Worm (Caenorhabditis elegans) whole organism, young adult: ENCODE data around the gene C49C8.5.
A peak's percentile ranks its signal among the peaks of the same experiment; 100 is the strongest.

Experiments used
- B0035.1 ChIP-seq: sonication (generic microtip); optimal IDR thresholded peaks from 2 replicates; lab custom pipeline; 2016; ENCODE audit warnings: missing genetic modification characterization, mild to moderate bottlenecking, missing compliant biosample characterization, missing genotype, missing genetic modification reagents
- B0261.1 ChIP-seq: sonication (generic microtip); optimal IDR thresholded peaks from 2 replicates; lab custom pipeline; 2016; ENCODE audit warnings: mild to moderate bottlenecking, missing genetic modification characterization, moderate library complexity, missing compliant biosample characterization
- B0336.3 ChIP-seq: fragments of 200-800 bp; sonication (Bioruptor generic); IDR thresholded peaks from 2 replicates; pipeline ENCODE4 v1.3.6; 2022; ENCODE audit warnings: missing genetic modification characterization, missing compliant biosample characterization
- F10E7.11 ChIP-seq: sonication (generic microtip); optimal IDR thresholded peaks from 2 replicates; lab custom pipeline; 2017; ENCODE audit warnings: mild to moderate bottlenecking, missing genetic modification characterization, moderate library complexity, missing compliant biosample characterization
- F39B2.1 ChIP-seq: fragments of 200-800 bp; sonication (Bioruptor generic); IDR thresholded peaks from 2 replicates; pipeline ENCODE4 v1.3.6; 2022; ENCODE audit warnings: missing genetic modification reagents, missing genetic modification characterization, missing compliant biosample characterization
- F52B5.7 ChIP-seq: sonication (generic microtip); optimal IDR thresholded peaks from 2 replicates; lab custom pipeline; 2016; ENCODE audit warnings: mild to moderate bottlenecking, missing genetic modification characterization, missing compliant biosample characterization
- F55B11.4 ChIP-seq: sonication (generic microtip); optimal IDR thresholded peaks from 2 replicates; lab custom pipeline; 2016; ENCODE audit warnings: missing compliant biosample characterization, missing genetic modification characterization, borderline replicate concordance; ENCODE audit not compliant: insufficient read depth
- F57A8.1 ChIP-seq: fragments of 200-800 bp; sonication (Bioruptor generic); optimal IDR thresholded peaks from 2 replicates; lab custom pipeline; 2018; ENCODE audit warnings: mild to moderate bottlenecking, missing genetic modification characterization, moderate library complexity, missing compliant biosample characterization
- F57C9.4 ChIP-seq: sonication (generic microtip); optimal IDR thresholded peaks from 2 replicates; lab custom pipeline; 2017; ENCODE audit warnings: mild to moderate bottlenecking, missing genetic modification characterization, missing compliant biosample characterization
- K12H6.12 ChIP-seq: fragments of 200-800 bp; sonication (Bioruptor generic); optimal IDR thresholded peaks from 2 replicates; lab custom pipeline; 2018; ENCODE audit warnings: mild to moderate bottlenecking, missing genetic modification characterization, missing compliant biosample characterization
- Y53G8AR.9 ChIP-seq: fragments of 200-800 bp; sonication (Bioruptor generic); conservative IDR thresholded peaks from 2 replicates; pipeline ENCODE4 v1.3.6; 2022; ENCODE audit warnings: missing genetic modification reagents, missing genetic modification characterization, missing compliant biosample characterization
- Y79H2A.3 ChIP-seq: fragments of 200-800 bp; sonication (Bioruptor generic); conservative IDR thresholded peaks from 2 replicates; pipeline ENCODE4 v1.3.6; 2022; ENCODE audit warnings: missing genetic modification reagents, missing genetic modification characterization, missing compliant biosample characterization
- ama-1 ChIP-seq, 3 experiments: fragments of 150-350 bp in 1 of 3; sonication (generic microtip) in 2 of 3; optimal IDR thresholded peaks; 2 replicates each; lab custom pipeline; 2014 to 2018; ENCODE audit warnings: missing biosample characterization in 2 of 3, missing genetic modification characterization in 2 of 3, missing genetic modification reagents in 2 of 3
- aptf-3 ChIP-seq: fragments of 200-800 bp; sonication (Bioruptor generic); IDR thresholded peaks from 2 replicates; pipeline ENCODE4 v1.3.6; 2022; ENCODE audit warnings: missing genetic modification characterization, missing compliant biosample characterization
- atf-7 ChIP-seq: sonication (generic microtip); optimal IDR thresholded peaks from 2 replicates; lab custom pipeline; 2017; ENCODE audit warnings: mild to moderate bottlenecking, missing genetic modification characterization, missing compliant biosample characterization
- attf-5 ChIP-seq: fragments of 200-800 bp; sonication (Bioruptor generic); optimal IDR thresholded peaks from 2 replicates; lab custom pipeline; 2018; ENCODE audit warnings: mild to moderate bottlenecking, missing genetic modification characterization, missing compliant biosample characterization
- cebp-1 ChIP-seq, 2 experiments: fragments of 200-800 bp in 1 of 2; sonication (Bioruptor generic) in 1 of 2; sonication (generic microtip) in 1 of 2; IDR thresholded peaks in 1 of 2; optimal IDR thresholded peaks in 1 of 2; 2 replicates each; pipeline versions ENCODE4 v1.3.6 to Lab custom; 2017 to 2022; ENCODE audit warnings: missing compliant biosample characterization in 2 of 2, missing genetic modification characterization in 2 of 2, mild to moderate bottlenecking in 1 of 2, missing genetic modification reagents in 1 of 2, moderate library complexity in 1 of 2
- ceh-91 ChIP-seq: fragments of 200-800 bp; sonication (Bioruptor generic); IDR thresholded peaks from 2 replicates; pipeline ENCODE4 v1.3.6; 2022; ENCODE audit warnings: missing genetic modification reagents, missing genetic modification characterization, missing compliant biosample characterization
- dox-1 ChIP-seq: fragments of 200-800 bp; sonication (Bioruptor generic); IDR thresholded peaks from 2 replicates; pipeline ENCODE4 v1.3.6; 2022; ENCODE audit warnings: missing genetic modification reagents, missing genetic modification characterization, missing compliant biosample characterization
- dpff-1 ChIP-seq: sonication (generic microtip); optimal IDR thresholded peaks from 2 replicates; lab custom pipeline; 2017; ENCODE audit warnings: mild to moderate bottlenecking, missing genetic modification characterization, missing compliant biosample characterization
- egrh-3 ChIP-seq: fragments of 200-800 bp; sonication (Bioruptor generic); IDR thresholded peaks from 2 replicates; pipeline ENCODE4 v1.3.6; 2022; ENCODE audit warnings: missing genetic modification reagents, missing genetic modification characterization, missing compliant biosample characterization
- ekl-4 ChIP-seq: fragments of 200-800 bp; sonication (Bioruptor generic); IDR thresholded peaks from 2 replicates; pipeline ENCODE4 v1.3.6; 2022; ENCODE audit warnings: missing genetic modification reagents, missing genetic modification characterization, missing compliant biosample characterization
- ets-4 ChIP-seq: fragments of 200-800 bp; sonication (Bioruptor generic); optimal IDR thresholded peaks from 2 replicates; lab custom pipeline; 2018; ENCODE audit warnings: mild to moderate bottlenecking, missing genetic modification characterization, missing compliant biosample characterization
- let-526 ChIP-seq: fragments of 200-800 bp; sonication (Bioruptor generic); IDR thresholded peaks from 2 replicates; pipeline ENCODE4 v1.3.6; 2022; ENCODE audit warnings: missing genetic modification reagents, missing genetic modification characterization, missing compliant biosample characterization
- lin-40 ChIP-seq: sonication (generic microtip); optimal IDR thresholded peaks from 2 replicates; lab custom pipeline; 2016; ENCODE audit warnings: missing genetic modification characterization, mild to moderate bottlenecking, missing compliant biosample characterization, missing genotype, missing genetic modification reagents
- lin-54 ChIP-seq: fragments of 200-800 bp; sonication (Bioruptor generic); optimal IDR thresholded peaks from 2 replicates; lab custom pipeline; 2018; ENCODE audit warnings: mild to moderate bottlenecking, missing genetic modification characterization, missing compliant biosample characterization
- lsl-1 ChIP-seq: fragments of 200-800 bp; sonication (Bioruptor generic); optimal IDR thresholded peaks from 2 replicates; lab custom pipeline; 2018; ENCODE audit warnings: mild to moderate bottlenecking, missing genetic modification characterization, moderate library complexity, missing compliant biosample characterization
- madf-6 ChIP-seq: fragments of 200-800 bp; sonication (Bioruptor generic); IDR thresholded peaks from 2 replicates; pipeline ENCODE4 v1.3.6; 2022; ENCODE audit warnings: missing genetic modification reagents, missing genetic modification characterization, missing compliant biosample characterization
- mcd-1 ChIP-seq: fragments of 200-800 bp; sonication (Bioruptor generic); IDR thresholded peaks from 2 replicates; pipeline ENCODE4 v1.3.6; 2022; ENCODE audit warnings: missing genetic modification reagents, missing genetic modification characterization, missing compliant biosample characterization
- mel-28 ChIP-seq: sonication (generic microtip); optimal IDR thresholded peaks from 2 replicates; lab custom pipeline; 2016; ENCODE audit warnings: borderline replicate concordance, mild to moderate bottlenecking, missing genetic modification characterization, missing compliant biosample characterization
- mes-4 ChIP-seq: sonication (generic microtip); optimal IDR thresholded peaks from 2 replicates; lab custom pipeline; 2016; ENCODE audit warnings: missing genotype, missing genetic modification characterization, missing compliant biosample characterization
- nfyb-1 ChIP-seq: fragments of 200-800 bp; sonication (Bioruptor generic); IDR thresholded peaks from 2 replicates; pipeline ENCODE4 v1.3.6; 2022; ENCODE audit warnings: missing genetic modification reagents, missing genetic modification characterization, missing compliant biosample characterization
- nhr-80 ChIP-seq: sonication (generic microtip); optimal IDR thresholded peaks from 2 replicates; lab custom pipeline; 2016; ENCODE audit warnings: missing genetic modification characterization, missing compliant biosample characterization
- pbrm-1 ChIP-seq: fragments of 200-800 bp; sonication (Bioruptor generic); IDR thresholded peaks from 2 replicates; pipeline ENCODE4 v1.3.6; 2022; ENCODE audit warnings: missing genetic modification reagents, missing genetic modification characterization, missing compliant biosample characterization
- rec-8 ChIP-seq, 2 experiments: sonication (generic microtip); optimal IDR thresholded peaks; 2 replicates each; lab custom pipeline; 2016; ENCODE audit warnings: mild to moderate bottlenecking in 2 of 2, missing genetic modification characterization in 2 of 2, missing genetic modification reagents in 2 of 2, missing genotype in 2 of 2, missing biosample characterization in 1 of 2, missing compliant biosample characterization in 1 of 2, moderate library complexity in 1 of 2
- repo-1 ChIP-seq: sonication (generic microtip); optimal IDR thresholded peaks from 2 replicates; lab custom pipeline; 2017; ENCODE audit warnings: mild to moderate bottlenecking, missing genetic modification characterization, missing compliant biosample characterization
- sdz-38 ChIP-seq: sonication (generic microtip); optimal IDR thresholded peaks from 2 replicates; lab custom pipeline; 2016; ENCODE audit warnings: missing genotype, missing genetic modification characterization, missing compliant biosample characterization
- snpc-4 ChIP-seq, 5 experiments: fragments of 150-350 bp in 1 of 5; sonication (generic microtip) in 4 of 5; optimal IDR thresholded peaks; 2 replicates each; lab custom pipeline; 2014 to 2018; ENCODE audit warnings: missing genetic modification characterization in 5 of 5, missing biosample characterization in 3 of 5, antibody characterized with exemption in 2 of 5, mild to moderate bottlenecking in 2 of 5, missing compliant biosample characterization in 2 of 5, missing genotype in 2 of 5, moderate library complexity in 2 of 5, missing genetic modification reagents in 1 of 5
- tlf-1 ChIP-seq: fragments of 200-800 bp; sonication (Bioruptor generic); optimal IDR thresholded peaks from 2 replicates; lab custom pipeline; 2018; ENCODE audit warnings: mild to moderate bottlenecking, missing genetic modification characterization, missing compliant biosample characterization
- ztf-22 ChIP-seq: fragments of 200-800 bp; sonication (Bioruptor generic); optimal IDR thresholded peaks from 2 replicates; lab custom pipeline; 2018; ENCODE audit warnings: mild to moderate bottlenecking, missing genetic modification characterization, moderate library complexity, missing compliant biosample characterization
- ztf-26 ChIP-seq: sonication (generic microtip); optimal IDR thresholded peaks from 2 replicates; lab custom pipeline; 2017; ENCODE audit warnings: missing genetic modification characterization, missing compliant biosample characterization

C49C8.5 gene

DNA sequence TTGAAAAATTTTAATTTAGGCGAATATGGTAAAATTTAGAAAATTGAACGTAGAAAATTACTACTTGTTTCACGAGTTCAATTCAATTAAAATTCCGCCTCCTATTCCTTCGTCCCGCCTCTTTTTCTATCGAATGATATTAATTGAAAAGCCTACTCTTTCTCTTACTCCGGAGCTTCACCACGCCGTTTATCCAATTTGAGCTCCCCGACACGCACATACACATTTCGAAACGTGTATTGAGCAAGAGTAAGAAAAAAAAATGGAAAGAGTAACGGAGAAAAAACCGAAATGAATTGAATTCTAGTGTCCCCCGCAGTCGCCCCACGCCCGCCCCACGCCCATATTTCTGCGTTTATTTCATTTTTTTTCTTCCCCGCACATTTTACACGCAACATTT lies 27.2 kb downstream of the C49C8.5 start:
- 0 out of 2 replicates have a peak, but pooled peaks have one; percentile 52 for TF ChIP-seq pbrm-1 (GFP tag; lab: Robert Waterston, UW)
- TF ChIP-seq atf-7 (tag; lab: Kevin White, UChicago): no peak
- TF ChIP-seq sdz-38 (tag; lab: Kevin White, UChicago): no peak
- TF ChIP-seq cebp-1 (GFP tag; IDR thresholded peaks at IDR 0.05; lab: Robert Waterston, UW): no peak
- TF ChIP-seq cebp-1 (tag; optimal IDR thresholded peaks at IDR 0.05; lab: Kevin White, UChicago): peak; percentile 18
- TF ChIP-seq ekl-4 (GFP tag; lab: Robert Waterston, UW): 0 out of 2 replicates have a peak, but pooled peaks have one; percentile 25
- TF ChIP-seq let-526: 0 out of 2 replicates have a peak, but pooled peaks have one; percentile 7
- TF ChIP-seq B0336.3 (GFP tag; lab: Robert Waterston, UW): no peak
- TF ChIP-seq, all 124 proteins: peak for 4

DNA sequence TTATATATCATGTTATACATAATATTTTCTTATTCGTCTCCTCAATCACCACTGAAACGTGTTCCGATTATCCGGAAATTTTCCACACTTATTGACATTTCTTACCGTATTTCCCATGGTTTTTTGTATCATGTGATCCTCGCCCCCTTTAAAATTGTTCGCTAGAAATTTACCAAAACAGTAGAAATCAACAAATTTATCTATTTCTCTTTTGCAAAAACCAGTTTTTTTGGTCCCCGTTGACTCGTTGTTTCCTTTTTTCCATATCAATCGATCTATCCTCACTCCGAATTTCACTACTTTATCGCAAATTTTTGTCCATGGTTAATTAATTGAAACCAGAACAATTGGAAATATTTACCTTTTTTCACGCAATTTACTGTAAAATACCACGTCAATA lies 27.7 kb downstream of the C49C8.5 start:
- TF ChIP-seq B0261.1 (tag; lab: Kevin White, UChicago): no peak
- no peak for TF ChIP-seq B0035.1
- no peak for TF ChIP-seq dox-1 (GFP tag; lab: Robert Waterston, UW)
- TF ChIP-seq repo-1 (tag; lab: Kevin White, UChicago): no peak
- no peak for TF ChIP-seq Y79H2A.3 (GFP tag; lab: Robert Waterston, UW)
- TF ChIP-seq ztf-26: no peak
- TF ChIP-seq atf-7 (tag; lab: Kevin White, UChicago): no peak
- TF ChIP-seq sdz-38 (tag; lab: Kevin White, UChicago): no peak
- no peak for TF ChIP-seq F55B11.4
- TF ChIP-seq F10E7.11: no peak
- no peak for TF ChIP-seq lin-54 (GFP tag; lab: Kevin White, UChicago)

DNA sequence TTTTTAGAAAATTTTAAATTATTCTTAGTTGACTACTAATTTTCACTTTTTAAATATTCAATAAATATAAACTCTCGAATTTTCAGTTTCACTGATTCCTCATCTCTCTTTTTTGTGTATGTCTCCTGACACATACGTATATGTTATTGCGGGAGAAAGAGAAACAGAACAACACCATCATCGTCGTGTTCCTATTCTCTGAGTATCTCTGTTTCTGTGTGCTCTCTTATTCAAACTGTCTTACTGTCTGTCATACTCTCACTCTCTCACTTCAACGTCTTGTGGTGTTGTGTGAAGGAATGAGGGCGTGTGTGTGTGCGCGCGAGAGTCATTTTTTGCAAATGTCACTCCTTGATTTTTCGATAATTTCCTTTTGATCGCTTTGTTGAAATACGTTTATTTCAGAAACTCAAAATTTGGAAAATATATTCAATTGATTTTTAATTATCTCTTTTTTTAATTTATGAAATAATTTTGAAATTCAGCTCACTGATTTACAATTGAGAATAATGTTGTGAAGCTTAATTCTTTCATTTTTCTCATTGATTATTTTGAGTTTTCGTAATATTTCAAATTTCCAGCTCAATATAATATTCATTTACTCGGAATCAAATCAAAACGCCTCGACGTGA lies 33.2 kb downstream of the C49C8.5 start, which contains the start of gene lin-49:
lin-49 (plus strand) TSS at position 582 of the 632 bp plus-strand sequence.
- TF ChIP-seq lin-40 (tag; lab: Kevin White, UChicago): peak; percentile 62
- peak; percentile 85 for TF ChIP-seq attf-5 (GFP tag; lab: Kevin White, UChicago)
- 0 out of 2 replicates have a peak, but pooled peaks have one; percentile 16 for TF ChIP-seq madf-6
- peak; percentile 75 for TF ChIP-seq nhr-80 (tag; lab: Kevin White, UChicago)
- no peak for TF ChIP-seq snpc-4 (GFP tag; optimal IDR thresholded peaks at IDR 0.05; lab: Kevin White, UChicago)
- TF ChIP-seq snpc-4 (tag; optimal IDR thresholded peaks at IDR 0.05; lab: Kevin White, UChicago): peak in 1 of 4 experiments; percentile 23
- no peak for TF ChIP-seq ama-1 (optimal IDR thresholded peaks at IDR 0.05; lab: Kevin White, UChicago)
- TF ChIP-seq ama-1 (GFP tag; optimal IDR thresholded peaks at IDR 0.05; lab: Kevin White, UChicago): no peak
- peak; percentile 56 for TF ChIP-seq K12H6.12 (tag; lab: Kevin White, UChicago)
- TF ChIP-seq F57A8.1 (GFP tag; lab: Kevin White, UChicago): no peak
- TF ChIP-seq tlf-1: no peak
- peak; percentile 36 for TF ChIP-seq lin-54 (GFP tag; lab: Kevin White, UChicago)
- TF ChIP-seq egrh-3 (GFP tag; lab: Robert Waterston, UW): no peak
- no peak for TF ChIP-seq aptf-3 (GFP tag; lab: Robert Waterston, UW)
- TF ChIP-seq dpff-1 (tag; lab: Kevin White, UChicago): no peak
- TF ChIP-seq F57C9.4 (tag; lab: Kevin White, UChicago): no peak
- no peak for TF ChIP-seq mes-4
- no peak for TF ChIP-seq ets-4 (GFP tag; lab: Kevin White, UChicago)
- no peak for TF ChIP-seq Y53G8AR.9 (GFP tag; lab: Robert Waterston, UW)
- TF ChIP-seq cebp-1 (GFP tag; IDR thresholded peaks at IDR 0.05; lab: Robert Waterston, UW): no peak
- peak; percentile 60 for TF ChIP-seq cebp-1 (tag; optimal IDR thresholded peaks at IDR 0.05; lab: Kevin White, UChicago)
- no peak for TF ChIP-seq F52B5.7 (tag; lab: Kevin White, UChicago)
- no peak for TF ChIP-seq mel-28 (tag; lab: Kevin White, UChicago)
- peak; percentile 38 for TF ChIP-seq ztf-26
- TF ChIP-seq nfyb-1 (GFP tag; lab: Robert Waterston, UW): 0 out of 2 replicates have a peak, but pooled peaks have one; percentile 53
- TF ChIP-seq ztf-22 (GFP tag; lab: Kevin White, UChicago): no peak
- no peak for TF ChIP-seq F55B11.4
- peak; percentile 43; the same call in 1 of the 2 replicates for TF ChIP-seq B0336.3 (GFP tag; lab: Robert Waterston, UW)
- no peak for TF ChIP-seq F39B2.1 (GFP tag; lab: Robert Waterston, UW)
- TF ChIP-seq rec-8 (tag; optimal IDR thresholded peaks at IDR 0.05; lab: Kevin White, UChicago): no peak
- no peak for TF ChIP-seq ceh-91 (GFP tag; lab: Robert Waterston, UW)
- TF ChIP-seq lsl-1 (GFP tag; lab: Kevin White, UChicago): no peak
- TF ChIP-seq mcd-1 (GFP tag; lab: Robert Waterston, UW): no peak
